Worm (Caenorhabditis elegans) whole organism, L3 larva: ENCODE data around the gene K07F5.14.

Experiments
- ZK546.5 ChIP-seq: sonication (generic microtip); optimal IDR thresholded peaks from 2 replicates; lab custom pipeline; 2017; ENCODE audit warnings: missing biosample characterization, missing genetic modification characterization
- ama-1 ChIP-seq: fragments of 150-350 bp; optimal IDR thresholded peaks from 2 replicates; lab custom pipeline; 2018
- lin-39 ChIP-seq: fragments of 150-350 bp; optimal IDR thresholded peaks from 2 replicates; lab custom pipeline; 2018; ENCODE audit warnings: missing biosample characterization, missing genetic modification reagents, missing genetic modification characterization
- nhr-11 ChIP-seq: fragments of 150-350 bp; optimal IDR thresholded peaks from 2 replicates; lab custom pipeline; 2014; ENCODE audit warnings: missing biosample characterization, missing genetic modification characterization
- nhr-12 ChIP-seq: fragments of 150-350 bp; optimal IDR thresholded peaks from 2 replicates; lab custom pipeline; 2014; ENCODE audit warnings: missing biosample characterization, missing genetic modification characterization
- nhr-28 ChIP-seq: fragments of 150-350 bp; optimal IDR thresholded peaks from 2 replicates; lab custom pipeline; 2014; ENCODE audit warnings: missing biosample characterization, missing genetic modification characterization
- skn-1 ChIP-seq: fragments of 150-350 bp; optimal IDR thresholded peaks from 2 replicates; lab custom pipeline; 2014; ENCODE audit warnings: missing biosample characterization, missing genetic modification characterization
- snpc-4 ChIP-seq: fragments of 150-350 bp; optimal IDR thresholded peaks from 2 replicates; lab custom pipeline; 2014; ENCODE audit warnings: missing biosample characterization, missing genetic modification characterization

- TF ChIP-seq skn-1 (tag; lab: Kevin White, UChicago) (no peak), nhr-12 (no peak), lin-39 (tag; lab: Kevin White, UChicago) (no peak), snpc-4 (tag; lab: Kevin White, UChicago) (no peak), ZK546.5 (no peak), nhr-11 (tag; lab: Kevin White, UChicago) (no peak), nhr-28 (tag; lab: Kevin White, UChicago) (no peak), ama-1 (lab: Kevin White, UChicago) (no peak)
Measured at ce11 chrIV:9854952-9855351, 7.1 kb upstream of the K07F5.14 start.
